Fruit fly (Drosophila melanogaster): ENCODE measurements around the gene hyx.

Gene hyx

dm6 chr3R:9050519-9051119, 12.1 kb downstream of the hyx start, which contains the start of gene Nmdmc (continued):
- TF ChIP-seq B-H2 (GFP tag; optimal IDR thresholded peaks at IDR 0.05) (no peak), HmgD (GFP tag; optimal IDR thresholded peaks at IDR 0.05) (no peak), Dad (GFP tag; optimal IDR thresholded peaks at IDR 0.05) (no peak), CG10462 (GFP tag; optimal IDR thresholded peaks at IDR 0.05) (no peak), emc (GFP tag; optimal IDR thresholded peaks at IDR 0.05) (no peak), scrt (GFP tag; optimal IDR thresholded peaks at IDR 0.05) (no peak), CG2875 (GFP tag; optimal IDR thresholded peaks at IDR 0.05) (no peak), CG3995 (GFP tag; optimal IDR thresholded peaks at IDR 0.05) (no peak), hb (GFP tag; IDR thresholded peaks at IDR 0.05; ENCODE audit: partially characterized antibody) (no peak), slp2 (GFP tag; optimal IDR thresholded peaks at IDR 0.05) (no peak), MESR4 (GFP tag; optimal IDR thresholded peaks at IDR 0.05) (peak; percentile 80), Dref (GFP tag; IDR thresholded peaks at IDR 0.05) (no peak), Mes4 (GFP tag; optimal IDR thresholded peaks at IDR 0.05) (no peak), Fer3 (tag; optimal IDR thresholded peaks at IDR 0.05) (no peak), Fer2 (tag; optimal IDR thresholded peaks at IDR 0.05) (no peak), lbe (GFP tag; optimal IDR thresholded peaks at IDR 0.05) (peak; percentile 29), CG18619 (GFP tag; optimal IDR thresholded peaks at IDR 0.05) (no peak), hth (optimal IDR thresholded peaks at IDR 0.05) (no peak), luna (GFP tag; optimal IDR thresholded peaks at IDR 0.05) (no peak), CoRest (tag; optimal IDR thresholded peaks at IDR 0.05) (peak; percentile 29), D19B (GFP tag; optimal IDR thresholded peaks at IDR 0.05) (no peak), abd-A (tag; optimal IDR thresholded peaks at IDR 0.05) (peak; percentile 81), az2 (GFP tag; optimal IDR thresholded peaks at IDR 0.05) (no peak), Bdp1 (GFP tag; optimal IDR thresholded peaks at IDR 0.05) (no peak), CG6272 (GFP tag; IDR thresholded peaks at IDR 0.05) (no peak), ind (GFP tag; optimal IDR thresholded peaks at IDR 0.05) (no peak), nmo (GFP tag; optimal IDR thresholded peaks at IDR 0.05) (peak; percentile 51), Meics (GFP tag; optimal IDR thresholded peaks at IDR 0.05) (no peak), CG3163 (GFP tag; optimal IDR thresholded peaks at IDR 0.05) (no peak), crc (GFP tag; optimal IDR thresholded peaks at IDR 0.05) (no peak), hkb (optimal IDR thresholded peaks at IDR 0.05) (peak; percentile 64), hkb (GFP tag; IDR thresholded peaks at IDR 0.05) (no peak), sens-2 (GFP tag; IDR thresholded peaks at IDR 0.05) (no peak), jigr1 (GFP tag; IDR thresholded peaks at IDR 0.05) (no peak), Sin3A (optimal IDR thresholded peaks at IDR 0.05) (peak; percentile 77), TFAM (GFP tag; optimal IDR thresholded peaks at IDR 0.05) (no peak), gfzf (GFP tag; optimal IDR thresholded peaks at IDR 0.05) (peak; percentile 95), Hand (GFP tag; optimal IDR thresholded peaks at IDR 0.05) (no peak), Tbp (GFP tag; optimal IDR thresholded peaks at IDR 0.05) (peak; percentile 58), sqz (GFP tag; optimal IDR thresholded peaks at IDR 0.05) (no peak), br (optimal IDR thresholded peaks at IDR 0.05) (no peak), Atf-2 (GFP tag; optimal IDR thresholded peaks at IDR 0.05) (no peak), pum (GFP tag; optimal IDR thresholded peaks at IDR 0.05) (no peak), ato (GFP tag; IDR thresholded peaks at IDR 0.05; ENCODE audit: partially characterized antibody) (no peak), phol (tag; optimal IDR thresholded peaks at IDR 0.05) (peak; percentile 62), CG10366 (GFP tag; IDR thresholded peaks at IDR 0.05) (no peak), CG10565 (GFP tag; optimal IDR thresholded peaks at IDR 0.05) (no peak), Lhr (GFP tag; optimal IDR thresholded peaks at IDR 0.05) (peak; percentile 60), wek (GFP tag; optimal IDR thresholded peaks at IDR 0.05) (no peak), CG16815 (GFP tag; optimal IDR thresholded peaks at IDR 0.05) (no peak), CG8290 (GFP tag; optimal IDR thresholded peaks at IDR 0.05) (no peak), CG8290 (tag; optimal IDR thresholded peaks at IDR 0.05) (no peak), Max (GFP tag; optimal IDR thresholded peaks at IDR 0.05) (no peak)
